Worm (Caenorhabditis elegans) whole organism, L2 larva: ENCODE data around the gene F35F10.5.

ENCODE experiments used
- C34F6.9 ChIP-seq: fragments of 150-350 bp; optimal IDR thresholded peaks from 2 replicates; lab custom pipeline; 2014; ENCODE audit warnings: missing biosample characterization, missing genetic modification characterization
- R02D3.7 ChIP-seq: fragments of 150-350 bp; optimal IDR thresholded peaks from 2 replicates; lab custom pipeline; 2014; ENCODE audit warnings: missing biosample characterization, missing genetic modification characterization
- Y55F3AM.14 ChIP-seq: fragments of 200-800 bp; sonication (Bioruptor generic); optimal IDR thresholded peaks from 2 replicates; lab custom pipeline; 2018; ENCODE audit warnings: mild to moderate bottlenecking, missing genetic modification characterization, missing compliant biosample characterization
- ZK546.5 ChIP-seq: sonication (generic microtip); optimal IDR thresholded peaks from 2 replicates; lab custom pipeline; 2017; ENCODE audit warnings: missing biosample characterization, missing genetic modification characterization
- aly-2 ChIP-seq: fragments of 150-350 bp; optimal IDR thresholded peaks from 2 replicates; lab custom pipeline; 2014; ENCODE audit warnings: missing biosample characterization, missing genetic modification characterization
- blmp-1 ChIP-seq: sonication (generic microtip); optimal IDR thresholded peaks from 2 replicates; lab custom pipeline; 2017; ENCODE audit warnings: missing genetic modification characterization, mild to moderate bottlenecking, missing compliant biosample characterization, antibody characterized with exemption, moderate library complexity; ENCODE audit not compliant: insufficient read depth
- crh-2 ChIP-seq: sonication (generic microtip); optimal IDR thresholded peaks from 2 replicates; lab custom pipeline; 2017; ENCODE audit warnings: missing biosample characterization, missing genetic modification characterization
- dmd-4 ChIP-seq: sonication (generic microtip); optimal IDR thresholded peaks from 2 replicates; lab custom pipeline; 2017; ENCODE audit warnings: missing biosample characterization, missing genetic modification characterization
- egl-27 ChIP-seq: sonication (generic microtip); optimal IDR thresholded peaks from 3 replicates; lab custom pipeline; 2017; ENCODE audit warnings: missing biosample characterization, missing genetic modification reagents, missing genetic modification characterization
- elt-1 ChIP-seq: fragments of 150-350 bp; optimal IDR thresholded peaks from 2 replicates; lab custom pipeline; 2014; ENCODE audit warnings: missing biosample characterization, missing genetic modification characterization
- elt-3 ChIP-seq: sonication (generic microtip); optimal IDR thresholded peaks from 2 replicates; lab custom pipeline; 2017; ENCODE audit warnings: missing biosample characterization, missing genetic modification characterization
- fos-1 ChIP-seq: fragments of 150-350 bp; optimal IDR thresholded peaks from 2 replicates; lab custom pipeline; 2014; ENCODE audit warnings: missing biosample characterization, missing genetic modification characterization
- gmeb-1 ChIP-seq: fragments of 150-350 bp; optimal IDR thresholded peaks from 2 replicates; lab custom pipeline; 2014; ENCODE audit warnings: missing biosample characterization, missing genetic modification characterization
- lin-11 ChIP-seq: fragments of 150-350 bp; sonication (generic microtip); optimal IDR thresholded peaks from 2 replicates; lab custom pipeline; 2014; ENCODE audit warnings: missing biosample characterization, missing genetic modification characterization, inconsistent platforms, mixed read lengths
- lin-13 ChIP-seq: fragments of 150-350 bp; optimal IDR thresholded peaks from 2 replicates; lab custom pipeline; 2014; ENCODE audit warnings: missing biosample characterization, missing genetic modification reagents, missing genetic modification characterization
- lin-39 ChIP-seq: fragments of 150-350 bp; optimal IDR thresholded peaks from 2 replicates; lab custom pipeline; 2014; ENCODE audit warnings: missing biosample characterization, missing genetic modification reagents, missing genetic modification characterization
- lsy-2 ChIP-seq, 2 experiments: fragments of 150-350 bp in 1 of 2; sonication (generic microtip) in 1 of 2; optimal IDR thresholded peaks; 2 replicates each; lab custom pipeline; 2014 to 2017; ENCODE audit warnings: missing biosample characterization in 2 of 2, missing genetic modification characterization in 2 of 2
- mbf-1 ChIP-seq: sonication (generic microtip); optimal IDR thresholded peaks from 2 replicates; lab custom pipeline; 2017; ENCODE audit warnings: missing biosample characterization, missing genetic modification characterization
- mdl-1 ChIP-seq, 2 experiments: fragments of 150-350 bp in 1 of 2; sonication (generic microtip) in 1 of 2; optimal IDR thresholded peaks; 2 replicates each; lab custom pipeline; 2017; ENCODE audit warnings: missing biosample characterization in 2 of 2, missing genetic modification characterization in 2 of 2
- nhr-129 ChIP-seq: fragments of 150-350 bp; optimal IDR thresholded peaks from 2 replicates; lab custom pipeline; 2014; ENCODE audit warnings: missing biosample characterization, missing genetic modification characterization
- nhr-23 ChIP-seq: fragments of 150-350 bp; optimal IDR thresholded peaks from 2 replicates; lab custom pipeline; 2014; ENCODE audit warnings: missing biosample characterization, missing genetic modification reagents, missing genetic modification characterization
- nhr-237 ChIP-seq: fragments of 150-350 bp; optimal IDR thresholded peaks from 2 replicates; lab custom pipeline; 2014; ENCODE audit warnings: missing biosample characterization, missing genetic modification characterization
- nhr-25 ChIP-seq: fragments of 150-350 bp; sonication (generic microtip); optimal IDR thresholded peaks from 3 replicates; lab custom pipeline; 2014; ENCODE audit warnings: missing biosample characterization, missing genetic modification characterization
- nhr-6 ChIP-seq: fragments of 150-350 bp; optimal IDR thresholded peaks from 2 replicates; lab custom pipeline; 2014; ENCODE audit warnings: missing biosample characterization, missing genetic modification characterization
- nhr-77 ChIP-seq: fragments of 150-350 bp; optimal IDR thresholded peaks from 2 replicates; lab custom pipeline; 2014; ENCODE audit warnings: missing biosample characterization, missing genetic modification characterization
- sem-4 ChIP-seq: fragments of 150-350 bp; optimal IDR thresholded peaks from 2 replicates; lab custom pipeline; 2014; ENCODE audit warnings: missing biosample characterization, missing genetic modification reagents, missing genetic modification characterization
- skn-1 ChIP-seq: sonication (generic microtip); optimal IDR thresholded peaks from 2 replicates; lab custom pipeline; 2017; ENCODE audit warnings: missing biosample characterization, missing genetic modification characterization
- sma-3 ChIP-seq: sonication (generic microtip); optimal IDR thresholded peaks from 2 replicates; lab custom pipeline; 2016; ENCODE audit warnings: missing genetic modification reagents, missing genetic modification characterization, missing compliant biosample characterization
- sma-9 ChIP-seq, 2 experiments: fragments of 150-350 bp in 1 of 2; sonication (generic microtip) in 1 of 2; optimal IDR thresholded peaks; 2 replicates each; lab custom pipeline; 2014 to 2016; ENCODE audit warnings: missing genetic modification characterization in 2 of 2, mild to moderate bottlenecking in 1 of 2, missing biosample characterization in 1 of 2, missing compliant biosample characterization in 1 of 2, missing genetic modification reagents in 1 of 2, moderate library complexity in 1 of 2
- unc-39 ChIP-seq: fragments of 150-350 bp; optimal IDR thresholded peaks from 2 replicates; lab custom pipeline; 2014; ENCODE audit warnings: missing biosample characterization, missing genetic modification characterization
- unc-55 ChIP-seq: fragments of 150-350 bp; sonication (generic microtip); optimal IDR thresholded peaks from 3 replicates; lab custom pipeline; 2014; ENCODE audit warnings: missing biosample characterization, missing genetic modification reagents, missing genetic modification characterization
- zag-1 ChIP-seq: fragments of 150-350 bp; optimal IDR thresholded peaks from 2 replicates; lab custom pipeline; 2014; ENCODE audit warnings: missing biosample characterization, missing genetic modification characterization
- ztf-11 ChIP-seq: sonication (generic microtip); optimal IDR thresholded peaks from 2 replicates; lab custom pipeline; 2017; ENCODE audit warnings: missing biosample characterization, missing genetic modification characterization
- ztf-4 ChIP-seq: fragments of 150-350 bp; optimal IDR thresholded peaks from 2 replicates; lab custom pipeline; 2014; ENCODE audit warnings: missing biosample characterization, missing genetic modification characterization

The F35F10.5 gene

DNA sequence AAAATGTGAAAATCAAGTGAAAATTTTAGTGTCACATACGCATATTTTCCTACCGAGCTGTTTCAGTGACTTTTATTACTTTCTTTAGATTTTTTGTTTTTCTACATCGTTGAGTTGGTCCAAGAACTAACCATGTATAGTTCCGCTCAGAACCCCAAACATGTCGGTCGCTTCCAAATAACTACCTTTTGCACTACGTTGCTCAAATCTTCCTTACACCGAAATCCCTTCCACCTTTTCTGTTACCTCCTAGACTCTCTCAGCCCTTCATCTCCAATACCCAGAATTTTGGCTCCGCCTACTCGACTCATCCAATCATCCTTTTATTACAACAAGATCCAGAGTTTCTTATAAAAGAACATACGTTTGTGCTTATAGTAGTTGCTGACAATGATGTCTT is at the start of gene F35F10.5:
TSS of gene F35F10.5 (plus strand) at position 301 of the 400 bp plus-strand sequence.
- TF ChIP-seq ZK546.5 (tag; lab: Kevin White, UChicago) (no peak), lin-13 (GFP tag; lab: Kevin White, UChicago) (no peak)

DNA sequence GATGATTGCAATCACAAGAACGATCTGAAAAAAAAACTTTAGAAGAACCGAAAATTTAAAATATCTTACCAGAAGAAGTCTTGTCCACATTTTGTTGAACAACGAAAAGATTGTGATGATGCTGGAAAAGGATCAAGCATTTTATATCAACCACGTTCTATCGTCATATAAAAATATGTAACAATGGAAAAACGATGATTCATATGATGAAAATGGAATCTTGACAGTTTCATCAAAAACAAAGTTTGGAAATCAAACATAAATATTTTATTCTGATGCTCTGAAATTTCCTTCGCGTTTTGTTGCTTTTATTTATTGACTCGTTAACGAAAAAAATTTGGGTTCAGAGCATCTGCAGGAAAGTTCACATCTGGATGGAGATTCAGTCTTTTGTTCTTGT is 48.1 kb upstream of the F35F10.5 start, which contains the start of the genes K08D9.9 and str-16:
TSS of gene K08D9.9 (minus strand) at position 101 of the 400 bp plus-strand sequence.
TSS of gene str-16 (plus strand) at position 266 of the 400 bp plus-strand sequence.
- TF ChIP-seq Y55F3AM.14 (GFP tag; lab: Kevin White, UChicago), result no peak
- TF ChIP-seq sem-4 (tag; lab: Kevin White, UChicago), result no peak
- TF ChIP-seq egl-27 (tag; lab: Kevin White, UChicago), result no peak
- TF ChIP-seq aly-2 (tag; lab: Kevin White, UChicago), result no peak
- no peak for TF ChIP-seq sma-9 (GFP tag; optimal IDR thresholded peaks at IDR 0.05; lab: Kevin White, UChicago)
- TF ChIP-seq sma-9 (tag; optimal IDR thresholded peaks at IDR 0.05; lab: Kevin White, UChicago), result no peak
- TF ChIP-seq ztf-4 (tag; lab: Kevin White, UChicago), result no peak
- TF ChIP-seq, all 48 proteins: peak for 0

DNA sequence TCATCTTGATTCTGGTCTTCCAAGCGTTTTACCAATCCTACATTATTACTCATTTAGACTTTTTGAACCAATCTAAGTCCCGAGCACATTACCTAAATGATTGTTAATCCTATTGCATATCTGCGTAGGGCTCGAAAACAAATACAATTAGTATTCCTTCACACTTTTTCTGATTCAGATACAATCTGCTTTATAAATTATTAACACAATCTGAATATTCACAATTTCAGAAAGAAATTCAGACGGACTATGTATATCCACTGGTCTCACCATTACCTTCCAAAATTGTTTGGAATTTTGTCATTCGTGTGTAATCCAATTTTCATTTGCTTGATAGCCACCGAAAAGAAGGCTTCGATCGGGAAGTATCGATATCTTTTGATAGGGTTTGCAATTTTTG is 43.6 kb upstream of the F35F10.5 start, which contains the start of gene srj-11:
TSS of gene srj-11 (plus strand) at position 250 of the 400 bp plus-strand sequence.
- no peak for TF ChIP-seq nhr-25 (tag; lab: Kevin White, UChicago)
- TF ChIP-seq gmeb-1 (tag; lab: Kevin White, UChicago), result no peak
- no peak for TF ChIP-seq skn-1 (tag; lab: Kevin White, UChicago)
- TF ChIP-seq elt-1 (tag; lab: Kevin White, UChicago), result no peak
- TF ChIP-seq nhr-77 (tag; lab: Kevin White, UChicago), result no peak
- TF ChIP-seq nhr-129 (tag; lab: Kevin White, UChicago), result no peak
- no peak for TF ChIP-seq blmp-1 (tag; lab: Kevin White, UChicago)
- TF ChIP-seq nhr-6 (tag; lab: Kevin White, UChicago), result no peak
- no peak for TF ChIP-seq egl-27 (tag; lab: Kevin White, UChicago)
- no peak for TF ChIP-seq fos-1
- no peak for TF ChIP-seq C34F6.9 (tag; lab: Kevin White, UChicago)
- no peak for TF ChIP-seq R02D3.7 (tag; lab: Kevin White, UChicago)
- no peak for TF ChIP-seq sma-3 (GFP tag; lab: Kevin White, UChicago)
- TF ChIP-seq ztf-11 (tag; lab: Kevin White, UChicago), result no peak
- no peak for TF ChIP-seq nhr-237

DNA sequence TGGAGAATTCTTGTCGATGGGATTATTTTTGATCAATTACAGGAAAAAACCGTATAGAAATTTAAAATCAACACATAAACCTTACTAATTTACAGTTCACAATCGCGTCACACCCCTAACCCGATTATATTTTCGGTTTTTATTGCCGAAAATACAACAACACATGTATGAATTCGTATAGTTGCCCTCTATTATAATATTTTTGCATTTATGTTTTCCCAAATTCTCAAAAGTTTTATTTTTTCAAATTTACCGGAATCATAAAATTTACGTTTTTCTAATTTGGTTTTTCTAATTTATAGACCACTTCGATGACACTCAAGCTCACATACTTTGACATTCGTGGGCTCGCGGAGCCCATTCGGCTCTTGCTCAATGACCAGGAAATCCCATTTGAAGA is 41.7 kb upstream of the F35F10.5 start, which contains the start of gene gst-23:
TSS of gene gst-23 (plus strand) at position 301 of the 400 bp plus-strand sequence.
- no peak for TF ChIP-seq elt-3
- TF ChIP-seq, all 48 proteins: peak for 0

DNA sequence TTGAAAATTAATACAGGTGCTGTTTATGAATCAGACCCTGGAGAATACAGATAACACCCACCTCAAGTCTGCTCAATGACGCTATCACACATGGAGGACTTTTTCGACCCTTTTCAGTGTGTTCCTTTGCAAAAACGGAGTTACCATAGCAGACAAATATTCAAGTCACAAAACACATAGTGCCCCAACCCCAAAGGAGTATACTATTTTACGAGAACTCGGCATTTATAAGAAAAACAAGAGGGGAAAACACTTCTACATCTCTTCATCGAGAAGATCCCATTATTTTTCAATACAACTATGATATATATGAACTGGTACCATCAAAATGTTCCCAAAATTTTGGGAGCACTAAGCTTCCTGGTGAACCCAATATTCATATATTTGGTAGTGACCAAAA is 40.0 kb upstream of the F35F10.5 start, which contains the start of gene srj-7:
TSS of gene srj-7 (plus strand) at position 301 of the 400 bp plus-strand sequence.
- no peak for TF ChIP-seq sem-4 (tag; lab: Kevin White, UChicago)
- TF ChIP-seq unc-55 (GFP tag; lab: Kevin White, UChicago), result no peak
- TF ChIP-seq C34F6.9 (tag; lab: Kevin White, UChicago), result no peak
- TF ChIP-seq blmp-1 (tag; lab: Kevin White, UChicago), result no peak
- no peak for TF ChIP-seq unc-39 (tag; lab: Kevin White, UChicago)
- TF ChIP-seq nhr-77 (tag; lab: Kevin White, UChicago), result no peak
- no peak for TF ChIP-seq mdl-1 (tag; optimal IDR thresholded peaks at IDR 0.05; lab: Kevin White, UChicago)
- TF ChIP-seq zag-1 (tag; lab: Kevin White, UChicago), result no peak
- TF ChIP-seq egl-27 (tag; lab: Kevin White, UChicago), result no peak
- TF ChIP-seq R02D3.7 (tag; lab: Kevin White, UChicago), result no peak
- no peak for TF ChIP-seq mbf-1
- no peak for TF ChIP-seq elt-1 (tag; lab: Kevin White, UChicago)
- TF ChIP-seq crh-2 (tag; lab: Kevin White, UChicago), result no peak

DNA sequence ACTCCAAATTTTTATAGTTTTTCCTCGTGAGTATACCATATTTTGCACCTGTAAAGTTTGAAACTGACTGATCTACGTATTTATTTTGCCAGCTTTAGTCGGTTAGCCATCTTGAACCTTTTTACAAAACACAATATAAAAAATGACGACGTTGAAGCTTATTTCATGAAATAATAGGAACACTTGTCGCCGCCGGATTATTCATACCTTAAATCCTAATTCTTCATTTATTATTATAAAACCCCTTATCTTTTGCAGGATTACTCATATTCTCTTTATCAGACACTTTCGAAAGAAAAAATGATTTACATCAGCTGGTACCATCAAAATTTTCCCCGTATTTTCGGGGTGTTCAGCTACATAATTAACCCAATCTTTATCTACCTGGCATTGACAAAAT is 37.2 kb upstream of the F35F10.5 start, which contains the start of gene srj-8:
TSS of gene srj-8 (plus strand) at position 301 of the 400 bp plus-strand sequence.
- TF ChIP-seq elt-1 (tag; lab: Kevin White, UChicago), result no peak
- no peak for TF ChIP-seq dmd-4 (tag; lab: Kevin White, UChicago)
- no peak for TF ChIP-seq blmp-1 (tag; lab: Kevin White, UChicago)
- TF ChIP-seq ztf-4 (tag; lab: Kevin White, UChicago), result no peak
- TF ChIP-seq nhr-23 (tag; lab: Kevin White, UChicago), result no peak
- TF ChIP-seq lsy-2 (tag; optimal IDR thresholded peaks at IDR 0.05; lab: Kevin White, UChicago), result no peak
- TF ChIP-seq lin-39 (tag; lab: Kevin White, UChicago), result no peak
- TF ChIP-seq egl-27 (tag; lab: Kevin White, UChicago), result no peak
- no peak for TF ChIP-seq gmeb-1 (tag; lab: Kevin White, UChicago)
- no peak for TF ChIP-seq sma-9 (GFP tag; optimal IDR thresholded peaks at IDR 0.05; lab: Kevin White, UChicago)
- no peak for TF ChIP-seq sma-9 (tag; optimal IDR thresholded peaks at IDR 0.05; lab: Kevin White, UChicago)
- no peak for TF ChIP-seq lin-11
- TF ChIP-seq ztf-11 (tag; lab: Kevin White, UChicago), result no peak
- no peak for TF ChIP-seq unc-39 (tag; lab: Kevin White, UChicago)
- no peak for TF ChIP-seq mdl-1 (tag; optimal IDR thresholded peaks at IDR 0.05; lab: Kevin White, UChicago)
- no peak for TF ChIP-seq elt-3
